Worm (Caenorhabditis elegans) whole organism, late embryonic: ENCODE results near the gene D2096.5.

Source experiments
- C38D4.7 ChIP-seq: fragments of 200-800 bp; sonication (Bioruptor generic); optimal IDR thresholded peaks from 2 replicates; lab custom pipeline; 2018; ENCODE audit warnings: mild to moderate bottlenecking, missing genetic modification characterization, moderate library complexity, missing compliant biosample characterization
- K02D7.2 ChIP-seq: sonication (generic microtip); optimal IDR thresholded peaks from 2 replicates; lab custom pipeline; 2017; ENCODE audit warnings: mild to moderate bottlenecking, missing genetic modification characterization, missing compliant biosample characterization
- K09A11.1 ChIP-seq: sonication (generic microtip); optimal IDR thresholded peaks from 2 replicates; lab custom pipeline; 2017; ENCODE audit warnings: antibody characterized with exemption, mild to moderate bottlenecking, missing genetic modification characterization, missing compliant biosample characterization; ENCODE audit not compliant: insufficient read depth
- ceh-2 ChIP-seq: sonication (generic microtip); optimal IDR thresholded peaks from 2 replicates; lab custom pipeline; 2016; ENCODE audit warnings: missing genotype, missing genetic modification characterization, missing compliant biosample characterization
- ceh-30 ChIP-seq: fragments of 150-350 bp; optimal IDR thresholded peaks from 2 replicates; lab custom pipeline; 2014; ENCODE audit warnings: missing biosample characterization, missing genetic modification characterization
- ceh-34 ChIP-seq: sonication (generic microtip); optimal IDR thresholded peaks from 2 replicates; lab custom pipeline; 2016; ENCODE audit warnings: mild to moderate bottlenecking, missing genetic modification characterization, missing compliant biosample characterization
- ceh-48 ChIP-seq: sonication (generic microtip); optimal IDR thresholded peaks from 2 replicates; lab custom pipeline; 2016; ENCODE audit warnings: missing genetic modification characterization, inconsistent platforms, missing compliant biosample characterization
- dmd-4 ChIP-seq: sonication (generic microtip); optimal IDR thresholded peaks from 2 replicates; lab custom pipeline; 2016; ENCODE audit warnings: borderline replicate concordance, missing genetic modification characterization, missing compliant biosample characterization
- dve-1 ChIP-seq: sonication (generic microtip); optimal IDR thresholded peaks from 2 replicates; lab custom pipeline; 2017; ENCODE audit warnings: antibody characterized with exemption, mild to moderate bottlenecking, missing genetic modification characterization, missing compliant biosample characterization
- elt-2 ChIP-seq: sonication (generic microtip); optimal IDR thresholded peaks from 2 replicates; lab custom pipeline; 2016; ENCODE audit warnings: missing genetic modification reagents, missing genetic modification characterization, missing compliant biosample characterization
- ets-4 ChIP-seq: sonication (generic microtip); optimal IDR thresholded peaks from 2 replicates; lab custom pipeline; 2016; ENCODE audit warnings: missing genetic modification characterization, missing compliant biosample characterization
- gmeb-2 ChIP-seq: sonication (generic microtip); optimal IDR thresholded peaks from 2 replicates; lab custom pipeline; 2016; ENCODE audit warnings: missing genetic modification characterization, inconsistent platforms, missing compliant biosample characterization
- hlh-13 ChIP-seq: fragments of 200-800 bp; sonication (Bioruptor generic); optimal IDR thresholded peaks from 2 replicates; lab custom pipeline; 2018; ENCODE audit warnings: mild to moderate bottlenecking, missing genetic modification characterization, missing compliant biosample characterization
- hlh-30 ChIP-seq: sonication (generic microtip); optimal IDR thresholded peaks from 2 replicates; lab custom pipeline; 2017; ENCODE audit warnings: antibody characterized with exemption, missing genetic modification characterization, missing compliant biosample characterization; ENCODE audit not compliant: insufficient read depth
- lim-6 ChIP-seq: sonication (generic microtip); optimal IDR thresholded peaks from 2 replicates; lab custom pipeline; 2016; ENCODE audit warnings: missing genetic modification characterization, missing compliant biosample characterization
- lin-11 ChIP-seq: fragments of 200-800 bp; sonication (Bioruptor generic); optimal IDR thresholded peaks from 2 replicates; lab custom pipeline; 2018; ENCODE audit warnings: mild to moderate bottlenecking, missing genetic modification characterization, missing compliant biosample characterization
- nfya-1 ChIP-seq: sonication (generic microtip); optimal IDR thresholded peaks from 2 replicates; lab custom pipeline; 2017; ENCODE audit warnings: missing genetic modification characterization, mild to moderate bottlenecking, missing compliant biosample characterization, antibody characterized with exemption, moderate library complexity
- nhr-232 ChIP-seq: sonication (generic microtip); optimal IDR thresholded peaks from 2 replicates; lab custom pipeline; 2016; ENCODE audit warnings: missing genetic modification characterization, missing compliant biosample characterization
- npax-4 ChIP-seq: sonication (generic microtip); optimal IDR thresholded peaks from 2 replicates; lab custom pipeline; 2016; ENCODE audit warnings: missing genetic modification characterization, missing compliant biosample characterization
- pat-9 ChIP-seq: fragments of 200-800 bp; sonication (Bioruptor generic); optimal IDR thresholded peaks from 2 replicates; lab custom pipeline; 2018; ENCODE audit warnings: mild to moderate bottlenecking, missing genetic modification characterization, moderate library complexity, missing compliant biosample characterization
- pax-1 ChIP-seq: fragments of 150-350 bp; optimal IDR thresholded peaks from 2 replicates; lab custom pipeline; 2014; ENCODE audit warnings: missing biosample characterization, missing genetic modification characterization
- pha-4 ChIP-seq: fragments of 150-350 bp; optimal IDR thresholded peaks from 2 replicates; lab custom pipeline; 2018; ENCODE audit warnings: missing biosample characterization, missing genetic modification reagents, missing genetic modification characterization
- pros-1 ChIP-seq: fragments of 150-350 bp; optimal IDR thresholded peaks from 2 replicates; lab custom pipeline; 2014; ENCODE audit warnings: missing biosample characterization, missing genetic modification reagents, missing genetic modification characterization
- rnt-1 ChIP-seq: sonication (generic microtip); optimal IDR thresholded peaks from 2 replicates; lab custom pipeline; 2016; ENCODE audit warnings: missing genetic modification characterization, missing compliant biosample characterization
- sox-4 ChIP-seq: sonication (generic microtip); optimal IDR thresholded peaks from 2 replicates; lab custom pipeline; 2017; ENCODE audit warnings: mild to moderate bottlenecking, missing genetic modification characterization, inconsistent platforms, missing compliant biosample characterization
- tbx-2 ChIP-seq: sonication (generic microtip); optimal IDR thresholded peaks from 2 replicates; lab custom pipeline; 2016; ENCODE audit warnings: missing genetic modification characterization, missing compliant biosample characterization
- tbx-7 ChIP-seq: sonication (generic microtip); optimal IDR thresholded peaks from 2 replicates; lab custom pipeline; 2016; ENCODE audit warnings: missing genotype, missing genetic modification characterization, missing compliant biosample characterization
- unc-3 ChIP-seq, 2 experiments: fragments of 200-800 bp in 1 of 2; sonication (Bioruptor generic) in 1 of 2; sonication (generic microtip) in 1 of 2; conservative IDR thresholded peaks in 1 of 2; optimal IDR thresholded peaks in 1 of 2; 2 replicates each; pipeline versions ENCODE4 v1.3.6 to Lab custom; 2016 to 2022; ENCODE audit warnings: missing compliant biosample characterization in 2 of 2, missing genetic modification characterization in 2 of 2, missing genetic modification reagents in 1 of 2
- unc-42 ChIP-seq: sonication (generic microtip); optimal IDR thresholded peaks from 2 replicates; lab custom pipeline; 2016; ENCODE audit warnings: missing genotype, missing genetic modification characterization, missing compliant biosample characterization
- ztf-16 ChIP-seq: sonication (generic microtip); optimal IDR thresholded peaks from 2 replicates; lab custom pipeline; 2017; ENCODE audit warnings: missing genetic modification characterization, missing compliant biosample characterization

Gene D2096.5

ce11 chrIV:8385662-8386061, 26.1 kb upstream of the D2096.5 start:
- TF ChIP-seq unc-42 (tag; lab: Kevin White, UChicago) (peak; percentile 45), hlh-13 (GFP tag; lab: Kevin White, UChicago) (no peak)

ce11 chrIV:8384737-8385136, 25.2 kb upstream of the D2096.5 start:
- TF ChIP-seq hlh-30 (tag; lab: Kevin White, UChicago) (no peak), dve-1 (tag; lab: Kevin White, UChicago) (no peak), pros-1 (tag; lab: Kevin White, UChicago) (no peak), lim-6 (tag; lab: Kevin White, UChicago) (no peak), rnt-1 (tag; lab: Kevin White, UChicago) (no peak), K09A11.1 (tag; lab: Kevin White, UChicago) (no peak), unc-3 (GFP tag; conservative IDR thresholded peaks at IDR 0.05; lab: Robert Waterston, UW) (no peak), unc-3 (tag; optimal IDR thresholded peaks at IDR 0.05; lab: Kevin White, UChicago) (no peak), ceh-2 (tag; lab: Kevin White, UChicago) (no peak), tbx-7 (no peak), dmd-4 (tag; lab: Kevin White, UChicago) (no peak), gmeb-2 (tag; lab: Kevin White, UChicago) (no peak), ztf-16 (tag; lab: Kevin White, UChicago) (no peak), ceh-48 (tag; lab: Kevin White, UChicago) (no peak), pax-1 (tag; lab: Kevin White, UChicago) (no peak), ceh-34 (tag; lab: Kevin White, UChicago) (no peak), pha-4 (tag; lab: Kevin White, UChicago) (no peak), ceh-30 (no peak), sox-4 (tag; lab: Kevin White, UChicago) (no peak), pat-9 (tag; lab: Kevin White, UChicago) (no peak), hlh-13 (GFP tag; lab: Kevin White, UChicago) (no peak)

- TF ChIP-seq nfya-1 (tag; lab: Kevin White, UChicago) (no peak), nhr-232 (tag; lab: Kevin White, UChicago) (no peak)
Observed at ce11 chrIV:8382695-8383094, 23.1 kb upstream of the D2096.5 start, which contains the start of gene D2096.9. Gene D2096.9, minus strand, starts transcription at chrIV:8382795.

ce11 chrIV:8380266-8380850, 20.8 kb upstream of the D2096.5 start:
- TF ChIP-seq npax-4 (tag; lab: Kevin White, UChicago) (no peak), K02D7.2 (tag; lab: Kevin White, UChicago) (no peak), elt-2 (tag; lab: Kevin White, UChicago) (peak; percentile 87)
- TF ChIP-seq, all 69 proteins: peak for 1

- TF ChIP-seq ets-4 (tag; lab: Kevin White, UChicago) (no peak), tbx-2 (no peak), lin-11 (tag; lab: Kevin White, UChicago) (no peak), rnt-1 (tag; lab: Kevin White, UChicago) (no peak)
- TF ChIP-seq, all 69 proteins: peak for 0
Observed at ce11 chrIV:8379683-8380082, 20.1 kb upstream of the D2096.5 start, which contains the start of gene praf-3. Gene praf-3, plus strand, starts transcription at chrIV:8379983.

- TF ChIP-seq C38D4.7 (no peak), ets-4 (tag; lab: Kevin White, UChicago) (no peak), nfya-1 (tag; lab: Kevin White, UChicago) (peak; percentile 40), ztf-16 (tag; lab: Kevin White, UChicago) (no peak), ceh-30 (no peak), elt-2 (tag; lab: Kevin White, UChicago) (peak; percentile 11)
Observed at ce11 chrIV:8379278-8379677, 19.7 kb upstream of the D2096.5 start, which contains the start of gene nap-1. Gene nap-1, minus strand, starts transcription at chrIV:8379319.
